Worm (Caenorhabditis elegans) whole organism, L2 larva: ENCODE data around the gene fipr-17.

Experiments
- F13H6.1 ChIP-seq: sonication (generic microtip); optimal IDR thresholded peaks from 2 replicates; lab custom pipeline; 2016; ENCODE audit warnings: missing genetic modification characterization, missing compliant biosample characterization
- aly-2 ChIP-seq: fragments of 150-350 bp; optimal IDR thresholded peaks from 2 replicates; lab custom pipeline; 2014; ENCODE audit warnings: missing biosample characterization, missing genetic modification characterization
- ama-1 ChIP-seq: fragments of 150-350 bp; optimal IDR thresholded peaks from 2 replicates; lab custom pipeline; 2018; ENCODE audit warnings: inconsistent platforms
- blmp-1 ChIP-seq: sonication (generic microtip); optimal IDR thresholded peaks from 2 replicates; lab custom pipeline; 2017; ENCODE audit warnings: missing genetic modification characterization, mild to moderate bottlenecking, missing compliant biosample characterization, antibody characterized with exemption, moderate library complexity; ENCODE audit not compliant: insufficient read depth
- ceh-82 ChIP-seq: fragments of 150-350 bp; optimal IDR thresholded peaks from 2 replicates; lab custom pipeline; 2014; ENCODE audit warnings: missing biosample characterization, missing genetic modification characterization
- dmd-4 ChIP-seq: sonication (generic microtip); optimal IDR thresholded peaks from 2 replicates; lab custom pipeline; 2017; ENCODE audit warnings: missing biosample characterization, missing genetic modification characterization
- elt-1 ChIP-seq: fragments of 150-350 bp; optimal IDR thresholded peaks from 2 replicates; lab custom pipeline; 2014; ENCODE audit warnings: missing biosample characterization, missing genetic modification characterization
- elt-3 ChIP-seq: sonication (generic microtip); optimal IDR thresholded peaks from 2 replicates; lab custom pipeline; 2017; ENCODE audit warnings: missing biosample characterization, missing genetic modification characterization
- fos-1 ChIP-seq: fragments of 150-350 bp; optimal IDR thresholded peaks from 2 replicates; lab custom pipeline; 2014; ENCODE audit warnings: missing biosample characterization, missing genetic modification characterization
- lin-13 ChIP-seq: fragments of 150-350 bp; optimal IDR thresholded peaks from 2 replicates; lab custom pipeline; 2014; ENCODE audit warnings: missing biosample characterization, missing genetic modification reagents, missing genetic modification characterization
- nhr-11 ChIP-seq: fragments of 150-350 bp; optimal IDR thresholded peaks from 2 replicates; lab custom pipeline; 2014; ENCODE audit warnings: missing biosample characterization, missing genetic modification characterization
- nhr-129 ChIP-seq: fragments of 150-350 bp; optimal IDR thresholded peaks from 2 replicates; lab custom pipeline; 2014; ENCODE audit warnings: missing biosample characterization, missing genetic modification characterization
- unc-62 ChIP-seq: fragments of 150-350 bp; optimal IDR thresholded peaks from 2 replicates; lab custom pipeline; 2014; ENCODE audit warnings: missing biosample characterization, missing genetic modification reagents, missing genetic modification characterization

ce11 chrIII:10969644-10970043 lies 37.8 kb downstream of the fipr-17 start, which contains the start of gene dhc-4:
- no peak for TF ChIP-seq ama-1 (lab: Kevin White, UChicago)
- no peak for TF ChIP-seq nhr-11 (tag; lab: Kevin White, UChicago)
- TF ChIP-seq elt-1, result no peak
- no peak for TF ChIP-seq unc-62
- TF ChIP-seq blmp-1 (tag; lab: Kevin White, UChicago), result no peak
- no peak for TF ChIP-seq nhr-129 (tag; lab: Kevin White, UChicago)
- TF ChIP-seq ceh-82 (tag; lab: Kevin White, UChicago), result no peak
- TF ChIP-seq aly-2 (tag; lab: Kevin White, UChicago), result no peak
- no peak for TF ChIP-seq dmd-4 (tag; lab: Kevin White, UChicago)
- no peak for TF ChIP-seq elt-3 (tag; lab: Kevin White, UChicago)
- TF ChIP-seq F13H6.1 (tag; lab: Kevin White, UChicago), result no peak
- no peak for TF ChIP-seq lin-13
- TF ChIP-seq fos-1, result no peak
